Worm (Caenorhabditis elegans): ENCODE results near the gene pdcd-2.
"Not testable (repeated sequence)": the region's sequence is repeated elsewhere in the genome, so short reads cannot be mapped to it uniquely, and the experiment has no call there.

pdcd-2 gene

DNA sequence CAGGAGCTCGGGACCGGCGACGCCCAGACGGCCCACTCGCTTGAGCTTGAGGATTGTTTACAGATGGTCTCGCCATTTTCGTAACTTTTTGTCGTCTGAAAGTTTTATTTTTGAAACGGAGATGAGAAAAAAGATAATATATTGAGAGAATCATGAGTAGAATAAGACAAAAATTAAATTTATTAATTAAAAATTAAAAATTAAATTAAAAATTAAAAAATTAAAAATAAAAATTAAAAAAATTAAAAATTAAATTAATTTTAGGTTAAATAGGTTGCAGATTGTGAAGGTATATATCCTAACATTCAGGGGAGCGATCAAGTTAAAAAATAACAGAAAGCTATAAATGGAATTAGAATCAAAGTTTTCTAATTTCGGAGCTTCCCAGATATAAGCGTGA, 38.1 kb downstream of the pdcd-2 start, which contains the start of gene B0284.3:
Gene B0284.3, minus strand, starts transcription at position 101 of the 400 bp plus-strand sequence.
- TF ChIP-seq ceh-32 (tag; optimal IDR thresholded peaks at IDR 0.05; ENCODE audit: poor library complexity) (no peak), snpc-1.2 (GFP tag; IDR thresholded peaks at IDR 0.05) (no peak), ama-1 (optimal IDR thresholded peaks at IDR 0.05) (no peak), saeg-2 (GFP tag; IDR thresholded peaks at IDR 0.05) (no peak), zag-1 (tag; optimal IDR thresholded peaks at IDR 0.05) (no peak), egl-43 (GFP tag; IDR thresholded peaks at IDR 0.05) (no peak)

DNA sequence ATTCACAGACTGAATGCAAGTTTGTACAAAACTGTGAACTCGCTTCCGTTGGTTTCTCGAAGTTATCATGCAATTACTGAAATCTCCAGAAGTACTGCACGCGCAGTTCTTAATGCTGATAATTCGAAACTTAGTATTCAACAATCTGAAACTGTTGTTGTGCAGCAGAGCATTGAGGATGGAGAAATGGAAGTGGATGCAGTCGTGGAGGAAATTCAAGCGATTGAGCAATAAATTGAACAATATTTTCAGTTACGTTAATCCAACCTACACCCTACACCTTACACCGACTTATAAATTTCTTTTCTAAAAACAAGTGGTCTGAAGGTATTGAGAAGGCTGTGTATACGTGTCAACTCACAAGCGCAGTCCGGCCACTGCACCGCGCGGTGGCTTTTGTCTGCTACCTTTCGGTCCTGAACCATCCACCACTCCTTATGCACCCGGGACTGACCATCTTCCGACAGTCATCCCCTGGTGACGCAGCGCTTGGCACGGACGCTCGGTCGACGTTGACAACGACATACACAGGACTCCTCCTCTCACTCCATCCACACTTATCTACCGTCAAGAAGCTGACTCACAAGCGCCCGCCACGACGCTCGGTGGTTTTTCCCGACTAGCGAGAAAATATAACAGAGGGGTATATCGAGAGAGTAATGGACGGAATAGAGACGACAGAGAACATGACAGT, 39.1 kb downstream of the pdcd-2 start:
- TF ChIP-seq F10B5.3 (tag; optimal IDR thresholded peaks at IDR 0.05) = peak; percentile 68
- TF ChIP-seq dmd-6 (GFP tag; IDR thresholded peaks at IDR 0.05) = peak; percentile 63
- peak; percentile 68 for TF ChIP-seq nhr-42 (GFP tag; IDR thresholded peaks at IDR 0.05)
- TF ChIP-seq php-3 (GFP tag; IDR thresholded peaks at IDR 0.05) = peak; percentile 48
- peak; percentile 70; the same call in 1 of the 2 replicates for TF ChIP-seq ZK337.2 (GFP tag; IDR thresholded peaks at IDR 0.05)
- TF ChIP-seq mxl-2 (GFP tag; conservative IDR thresholded peaks at IDR 0.05) = 0 out of 2 replicates have a peak, but pooled peaks have one; percentile 56
- TF ChIP-seq dve-1 (tag; optimal IDR thresholded peaks at IDR 0.05; ENCODE audit: insufficient read depth) = peak; percentile 43
- peak; percentile 19 for TF ChIP-seq Y5F2A.4 (GFP tag; optimal IDR thresholded peaks at IDR 0.05)
- TF ChIP-seq Y105C5A.15 (GFP tag; IDR thresholded peaks at IDR 0.05) = 0 out of 2 replicates have a peak, but pooled peaks have one; percentile 12
- peak; percentile 79 for TF ChIP-seq egl-43 (GFP tag; IDR thresholded peaks at IDR 0.05)
- 0 out of 2 replicates have a peak, but pooled peaks have one; percentile 43 for TF ChIP-seq vab-7 (GFP tag; IDR thresholded peaks at IDR 0.05)
- TF ChIP-seq lin-1 (GFP tag; IDR thresholded peaks at IDR 0.05) = peak; percentile 63
- peak; percentile 69 for TF ChIP-seq nhr-111 (GFP tag; optimal IDR thresholded peaks at IDR 0.05)
- TF ChIP-seq mep-1 (tag; optimal IDR thresholded peaks at IDR 0.05) = peak; percentile 72
- TF ChIP-seq pha-4 (GFP tag; IDR thresholded peaks at IDR 0.05) = peak; percentile 82
- TF ChIP-seq pha-4, unc-62 (tag; optimal IDR thresholded peaks at IDR 0.05): not testable (repeated sequence)
- peak; percentile 69 for TF ChIP-seq rbr-2 (tag; optimal IDR thresholded peaks at IDR 0.05)
- TF ChIP-seq daf-16 (GFP tag; optimal IDR thresholded peaks at IDR 0.05) = peak in 1 of 2 experiments; percentile 48
- peak; percentile 40 for TF ChIP-seq daf-16 (tag; optimal IDR thresholded peaks at IDR 0.05)
- peak; percentile 57 for TF ChIP-seq T20F7.1 (GFP tag; optimal IDR thresholded peaks at IDR 0.05)
- peak; percentile 44 for TF ChIP-seq spr-3 (GFP tag; optimal IDR thresholded peaks at IDR 0.05)
- TF ChIP-seq D1046.2 (GFP tag; IDR thresholded peaks at IDR 0.05) = peak; percentile 8; the same call in 1 of the 2 replicates
- peak; percentile 77 for TF ChIP-seq spr-1 (tag; optimal IDR thresholded peaks at IDR 0.05)
- TF ChIP-seq lin-38 (GFP tag; IDR thresholded peaks at IDR 0.05) = peak; percentile 72
- peak; percentile 68; the same call in 1 of the 2 replicates for TF ChIP-seq F44E2.7 (GFP tag; IDR thresholded peaks at IDR 0.05)
- TF ChIP-seq nhr-48 (tag; optimal IDR thresholded peaks at IDR 0.05) = peak; percentile 77
- TF ChIP-seq nhr-41 (GFP tag; IDR thresholded peaks at IDR 0.05) = peak; percentile 78
- peak; percentile 70 for TF ChIP-seq pqm-1 (tag; optimal IDR thresholded peaks at IDR 0.05)
- peak in 1 of 2 experiments; percentile 66 for TF ChIP-seq unc-62 (GFP tag; optimal IDR thresholded peaks at IDR 0.05 in 1 of 2)
- TF ChIP-seq nhr-102 (tag; optimal IDR thresholded peaks at IDR 0.05) = peak; percentile 61
- TF ChIP-seq ctbp-1 (GFP tag; IDR thresholded peaks at IDR 0.05) = peak; percentile 69
- peak; percentile 34 for TF ChIP-seq F37D6.2 (tag; optimal IDR thresholded peaks at IDR 0.05)
- TF ChIP-seq fkh-10 (GFP tag; optimal IDR thresholded peaks at IDR 0.05) = peak; percentile 4
- TF ChIP-seq hif-1 (tag; optimal IDR thresholded peaks at IDR 0.05) = peak in 1 of 2 experiments; percentile 54
- TF ChIP-seq set-16 (GFP tag; IDR thresholded peaks at IDR 0.05) = peak; percentile 91
- peak; percentile 78 for TF ChIP-seq hlh-11 (tag; optimal IDR thresholded peaks at IDR 0.05)
- TF ChIP-seq snpc-1.2 (GFP tag; IDR thresholded peaks at IDR 0.05) = peak; percentile 30; the same call in 1 of the 2 replicates
- peak; percentile 45 for TF ChIP-seq zip-2 (tag; optimal IDR thresholded peaks at IDR 0.05)
- TF ChIP-seq mxl-3 (GFP tag; optimal IDR thresholded peaks at IDR 0.05) = peak; percentile 48
- peak; percentile 46; the same call in 1 of the 2 replicates for TF ChIP-seq zip-11 (GFP tag; IDR thresholded peaks at IDR 0.05)
- TF ChIP-seq T26A8.4 (GFP tag; IDR thresholded peaks at IDR 0.05) = peak; percentile 89
- peak; percentile 62 for TF ChIP-seq mes-2 (tag; optimal IDR thresholded peaks at IDR 0.05; ENCODE audit: poor library complexity, severe bottlenecking)

Data from whole organism, L4 larva.